Fruit fly (Drosophila melanogaster): Measurements from ENCODE around the gene Rev1.

Rev1 gene

dm6 chr3L:624203-624914 is 29.8 kb upstream of the Rev1 start (continued):
- TF ChIP-seq E2f2 (GFP tag; IDR thresholded peaks at IDR 0.05) (no peak), dm (GFP tag; optimal IDR thresholded peaks at IDR 0.05) (no peak), Max (GFP tag; optimal IDR thresholded peaks at IDR 0.05) (no peak), CG34376 (GFP tag; optimal IDR thresholded peaks at IDR 0.05) (no peak), sisA (GFP tag; IDR thresholded peaks at IDR 0.05) (no peak), tna (GFP tag; IDR thresholded peaks at IDR 0.05; ENCODE audit: partially characterized antibody) (no peak), CG3838 (GFP tag; optimal IDR thresholded peaks at IDR 0.05) (no peak), zf30C (GFP tag; optimal IDR thresholded peaks at IDR 0.05) (peak; percentile 30), sob (GFP tag; IDR thresholded peaks at IDR 0.05) (no peak), Dll (GFP tag; IDR thresholded peaks at IDR 0.05; ENCODE audit: partially characterized antibody) (no peak), Mad (GFP tag; optimal IDR thresholded peaks at IDR 0.05) (no peak), CG34224 (GFP tag; IDR thresholded peaks at IDR 0.05; ENCODE audit: partially characterized antibody) (no peak), CG15601 (tag; optimal IDR thresholded peaks at IDR 0.05) (peak; percentile 1), tup (GFP tag; optimal IDR thresholded peaks at IDR 0.05) (no peak), slou (GFP tag; optimal IDR thresholded peaks at IDR 0.05) (no peak), grn (GFP tag; optimal IDR thresholded peaks at IDR 0.05) (no peak), seq (GFP tag; IDR thresholded peaks at IDR 0.05) (no peak), CG11560 (tag; IDR thresholded peaks at IDR 0.05) (no peak), CG30403 (GFP tag; optimal IDR thresholded peaks at IDR 0.05) (no peak), toy (GFP tag; IDR thresholded peaks at IDR 0.05) (no peak), gcm (GFP tag; optimal IDR thresholded peaks at IDR 0.05) (no peak), yki (optimal IDR thresholded peaks at IDR 0.05) (no peak), CG3163 (GFP tag; optimal IDR thresholded peaks at IDR 0.05) (no peak), CG17359 (tag; optimal IDR thresholded peaks at IDR 0.05) (no peak), CG3407 (GFP tag; optimal IDR thresholded peaks at IDR 0.05) (no peak), Neu2 (GFP tag; optimal IDR thresholded peaks at IDR 0.05; ENCODE audit: borderline replicate concordance) (no peak), fd64A (GFP tag; optimal IDR thresholded peaks at IDR 0.05) (peak; percentile 8), vnd (GFP tag; IDR thresholded peaks at IDR 0.05; ENCODE audit: partially characterized antibody) (no peak), shn (GFP tag; optimal IDR thresholded peaks at IDR 0.05) (no peak), ab (GFP tag; optimal IDR thresholded peaks at IDR 0.05) (no peak), danr (GFP tag; IDR thresholded peaks at IDR 0.05) (no peak), lbe (GFP tag; optimal IDR thresholded peaks at IDR 0.05) (no peak), CG12942 (GFP tag; optimal IDR thresholded peaks at IDR 0.05) (no peak), pros (GFP tag; optimal IDR thresholded peaks at IDR 0.05) (peak; percentile 8), eve (GFP tag; optimal IDR thresholded peaks at IDR 0.05) (no peak), prd (optimal IDR thresholded peaks at IDR 0.05) (no peak), prd (GFP tag; IDR thresholded peaks at IDR 0.05) (no peak), CG1832 (GFP tag; optimal IDR thresholded peaks at IDR 0.05) (no peak), chm (GFP tag; IDR thresholded peaks at IDR 0.05) (0 out of 2 replicates have a peak, but pooled peaks have one; percentile 15), CG14965 (GFP tag; optimal IDR thresholded peaks at IDR 0.05; ENCODE audit: borderline replicate concordance) (no peak), CG9876 (GFP tag; optimal IDR thresholded peaks at IDR 0.05) (no peak), Nf-YC (tag; optimal IDR thresholded peaks at IDR 0.05) (no peak), CG18619 (GFP tag; optimal IDR thresholded peaks at IDR 0.05) (no peak), CG9609 (GFP tag; optimal IDR thresholded peaks at IDR 0.05) (no peak), hb (GFP tag; IDR thresholded peaks at IDR 0.05; ENCODE audit: partially characterized antibody) (no peak), CG4854 (GFP tag; optimal IDR thresholded peaks at IDR 0.05) (no peak), CG14667 (GFP tag; IDR thresholded peaks at IDR 0.05) (no peak), sug (tag; optimal IDR thresholded peaks at IDR 0.05) (no peak), CG6765 (GFP tag; optimal IDR thresholded peaks at IDR 0.05) (no peak), kay (GFP tag; optimal IDR thresholded peaks at IDR 0.05) (no peak), salm (tag; optimal IDR thresholded peaks at IDR 0.05) (peak; percentile 1)
